Worm (Caenorhabditis elegans) whole organism, mixed stage, embryonic: ENCODE results near the gene Y75B8A.19.

Experiments used
- M03D4.4 ChIP-seq: sonication (generic microtip); optimal IDR thresholded peaks from 2 replicates; lab custom pipeline; 2017; ENCODE audit warnings: mild to moderate bottlenecking, missing genetic modification characterization, missing compliant biosample characterization
- bed-3 ChIP-seq: fragments of 200-800 bp; sonication (Bioruptor generic); optimal IDR thresholded peaks from 3 replicates; lab custom pipeline; 2018; ENCODE audit warnings: mild to moderate bottlenecking, missing genetic modification characterization, moderate library complexity, missing compliant biosample characterization
- blmp-1 ChIP-seq: fragments of 150-350 bp; optimal IDR thresholded peaks from 2 replicates; lab custom pipeline; 2014; ENCODE audit warnings: missing biosample characterization, missing genetic modification characterization
- ceh-39 ChIP-seq: fragments of 150-350 bp; optimal IDR thresholded peaks from 2 replicates; lab custom pipeline; 2014; ENCODE audit warnings: missing biosample characterization, missing genetic modification characterization
- ceh-43 ChIP-seq: fragments of 200-800 bp; sonication (Bioruptor generic); optimal IDR thresholded peaks from 2 replicates; lab custom pipeline; 2018; ENCODE audit warnings: mild to moderate bottlenecking, missing genetic modification characterization, moderate library complexity, missing compliant biosample characterization
- ces-1 ChIP-seq: fragments of 150-350 bp; optimal IDR thresholded peaks from 2 replicates; lab custom pipeline; 2014; ENCODE audit warnings: missing biosample characterization, missing genetic modification reagents, missing genetic modification characterization
- drap-1 ChIP-seq: fragments of 200-800 bp; sonication (Bioruptor generic); optimal IDR thresholded peaks from 3 replicates; lab custom pipeline; 2018; ENCODE audit warnings: mild to moderate bottlenecking, missing genetic modification characterization, missing compliant biosample characterization
- elt-1 ChIP-seq: sonication (generic microtip); optimal IDR thresholded peaks from 2 replicates; lab custom pipeline; 2017; ENCODE audit warnings: missing genetic modification characterization, mild to moderate bottlenecking, missing compliant biosample characterization, antibody characterized with exemption, moderate library complexity, borderline replicate concordance; ENCODE audit not compliant: insufficient read depth
- flh-1 ChIP-seq: fragments of 200-800 bp; sonication (Bioruptor generic); optimal IDR thresholded peaks from 2 replicates; lab custom pipeline; 2018; ENCODE audit warnings: mild to moderate bottlenecking, missing genetic modification characterization, moderate library complexity, missing compliant biosample characterization
- ham-2 ChIP-seq: fragments of 200-800 bp; sonication (Bioruptor generic); optimal IDR thresholded peaks from 2 replicates; lab custom pipeline; 2018; ENCODE audit warnings: mild to moderate bottlenecking, missing genetic modification characterization, missing compliant biosample characterization
- hlh-1 ChIP-seq: fragments of 150-350 bp; optimal IDR thresholded peaks from 2 replicates; lab custom pipeline; 2014; ENCODE audit warnings: missing biosample characterization, missing genetic modification reagents, missing genetic modification characterization
- lin-32 ChIP-seq: fragments of 200-800 bp; sonication (Bioruptor generic); optimal IDR thresholded peaks from 2 replicates; lab custom pipeline; 2018; ENCODE audit warnings: mild to moderate bottlenecking, missing genetic modification characterization, missing compliant biosample characterization
- lsy-2 ChIP-seq: fragments of 150-350 bp; optimal IDR thresholded peaks from 2 replicates; lab custom pipeline; 2014; ENCODE audit warnings: missing biosample characterization, missing genetic modification characterization
- mab-5 ChIP-seq: fragments of 150-350 bp; optimal IDR thresholded peaks from 2 replicates; lab custom pipeline; 2014; ENCODE audit warnings: missing biosample characterization, missing genetic modification characterization
- mep-1 ChIP-seq: fragments of 150-350 bp; optimal IDR thresholded peaks from 2 replicates; lab custom pipeline; 2017; ENCODE audit warnings: missing biosample characterization, missing genetic modification reagents, missing genetic modification characterization, inconsistent platforms
- mls-2 ChIP-seq: sonication (generic microtip); optimal IDR thresholded peaks from 2 replicates; lab custom pipeline; 2016; ENCODE audit warnings: mild to moderate bottlenecking, missing genetic modification characterization, moderate library complexity, missing compliant biosample characterization
- nhr-12 ChIP-seq: fragments of 150-350 bp; optimal IDR thresholded peaks from 2 replicates; lab custom pipeline; 2014; ENCODE audit warnings: missing biosample characterization, missing genetic modification characterization
- nhr-2 ChIP-seq: fragments of 150-350 bp; optimal IDR thresholded peaks from 2 replicates; lab custom pipeline; 2014; ENCODE audit warnings: missing biosample characterization, missing genetic modification characterization
- nhr-237 ChIP-seq: fragments of 150-350 bp; optimal IDR thresholded peaks from 2 replicates; lab custom pipeline; 2014; ENCODE audit warnings: missing biosample characterization, missing genetic modification characterization
- nhr-28 ChIP-seq: fragments of 150-350 bp; optimal IDR thresholded peaks from 2 replicates; lab custom pipeline; 2014; ENCODE audit warnings: missing biosample characterization, missing genetic modification characterization
- nhr-76 ChIP-seq: sonication (generic microtip); optimal IDR thresholded peaks from 2 replicates; lab custom pipeline; 2017; ENCODE audit warnings: missing biosample characterization, missing genetic modification characterization
- pha-4 ChIP-seq: fragments of 150-350 bp; optimal IDR thresholded peaks from 2 replicates; lab custom pipeline; 2018; ENCODE audit warnings: missing biosample characterization, missing genetic modification reagents, missing genetic modification characterization
- sem-2 ChIP-seq: fragments of 200-800 bp; sonication (Bioruptor generic); optimal IDR thresholded peaks from 2 replicates; lab custom pipeline; 2018; ENCODE audit warnings: mild to moderate bottlenecking, missing genetic modification characterization, missing compliant biosample characterization
- sptf-1 ChIP-seq: sonication (generic microtip); optimal IDR thresholded peaks from 2 replicates; lab custom pipeline; 2017; ENCODE audit warnings: mild to moderate bottlenecking, missing genetic modification characterization, moderate library complexity, missing compliant biosample characterization
- tbx-8 ChIP-seq: fragments of 200-800 bp; sonication (Bioruptor generic); optimal IDR thresholded peaks from 2 replicates; lab custom pipeline; 2018; ENCODE audit warnings: mild to moderate bottlenecking, missing genetic modification characterization, moderate library complexity, missing compliant biosample characterization
- unc-120 ChIP-seq: sonication (generic microtip); optimal IDR thresholded peaks from 2 replicates; lab custom pipeline; 2017; ENCODE audit warnings: missing genetic modification characterization, missing compliant biosample characterization; ENCODE audit not compliant: poor library complexity, severe bottlenecking
- unc-39 ChIP-seq: fragments of 150-350 bp; optimal IDR thresholded peaks from 2 replicates; lab custom pipeline; 2014; ENCODE audit warnings: missing biosample characterization, missing genetic modification characterization
- unc-62 ChIP-seq: fragments of 150-350 bp; optimal IDR thresholded peaks from 2 replicates; lab custom pipeline; 2014; ENCODE audit warnings: missing biosample characterization, missing genetic modification reagents, missing genetic modification characterization
- zip-8 ChIP-seq: fragments of 150-350 bp; optimal IDR thresholded peaks from 2 replicates; lab custom pipeline; 2014; ENCODE audit warnings: missing biosample characterization, missing genetic modification characterization
- ztf-11 ChIP-seq: fragments of 150-350 bp; optimal IDR thresholded peaks from 2 replicates; lab custom pipeline; 2014; ENCODE audit warnings: missing biosample characterization, missing genetic modification characterization

Y75B8A.19 gene

ce11 chrIII:12218078-12218477 lies 8.4 kb upstream of the Y75B8A.19 start:
- TF ChIP-seq ztf-11 = no peak
- TF ChIP-seq mep-1 (tag; lab: Kevin White, UChicago) = no peak
- TF ChIP-seq nhr-2 = no peak
- TF ChIP-seq mab-5 = no peak
- no peak for TF ChIP-seq mls-2 (tag; lab: Kevin White, UChicago)
- TF ChIP-seq ces-1 (GFP tag; lab: Kevin White, UChicago) = no peak
- no peak for TF ChIP-seq zip-8
- no peak for TF ChIP-seq tbx-8 (GFP tag; lab: Kevin White, UChicago)
- TF ChIP-seq drap-1 (GFP tag; lab: Kevin White, UChicago) = no peak
- TF ChIP-seq nhr-237 = no peak
- no peak for TF ChIP-seq nhr-76 (tag; lab: Kevin White, UChicago)
- TF ChIP-seq sptf-1 (tag; lab: Kevin White, UChicago) = no peak
- no peak for TF ChIP-seq pha-4 (tag; lab: Kevin White, UChicago)
- no peak for TF ChIP-seq ceh-39 (tag; lab: Kevin White, UChicago)
- TF ChIP-seq, all 35 proteins: peak for 0

- TF ChIP-seq tbx-8 (GFP tag; lab: Kevin White, UChicago) (no peak), ces-1 (GFP tag; lab: Kevin White, UChicago) (peak; percentile 42), lsy-2 (peak; percentile 43), mep-1 (tag; lab: Kevin White, UChicago) (peak; percentile 28), ham-2 (no peak), lin-32 (GFP tag; lab: Kevin White, UChicago) (no peak), mab-5 (no peak), mls-2 (tag; lab: Kevin White, UChicago) (no peak), pha-4 (tag; lab: Kevin White, UChicago) (no peak), elt-1 (tag; lab: Kevin White, UChicago) (no peak), sptf-1 (tag; lab: Kevin White, UChicago) (peak; percentile 36)
These were observed 7.8 kb upstream of the Y75B8A.19 start, which contains the start of the genes gex-4 and gphr-1 for ce11 chrIII:12218633-12219097. TSS of gene gex-4 (minus strand) at chrIII:12218634. TSS of gene gphr-1 (plus strand) at chrIII:12219047.

ce11 chrIII:12220820-12221219 lies 5.6 kb upstream of the Y75B8A.19 start:
- TF ChIP-seq sem-2 (GFP tag; lab: Kevin White, UChicago) = no peak
- no peak for TF ChIP-seq nhr-237
- TF ChIP-seq mls-2 (tag; lab: Kevin White, UChicago) = no peak
- no peak for TF ChIP-seq unc-39 (tag; lab: Kevin White, UChicago)
- TF ChIP-seq hlh-1 (tag; lab: Kevin White, UChicago) = no peak
- TF ChIP-seq sptf-1 (tag; lab: Kevin White, UChicago) = no peak
- no peak for TF ChIP-seq elt-1 (tag; lab: Kevin White, UChicago)
- TF ChIP-seq unc-62 = no peak
- TF ChIP-seq tbx-8 (GFP tag; lab: Kevin White, UChicago) = no peak

ce11 chrIII:12221452-12221851 lies 5.0 kb upstream of the Y75B8A.19 start:
- TF ChIP-seq blmp-1 (tag; lab: Kevin White, UChicago) (no peak), flh-1 (no peak), nhr-2 (no peak), nhr-237 (no peak), lin-32 (GFP tag; lab: Kevin White, UChicago) (no peak), nhr-12 (no peak), unc-62 (no peak), mab-5 (no peak), lsy-2 (no peak), nhr-28 (tag; lab: Kevin White, UChicago) (no peak), M03D4.4 (no peak), mls-2 (tag; lab: Kevin White, UChicago) (no peak), ceh-39 (tag; lab: Kevin White, UChicago) (no peak), unc-120 (no peak), ceh-43 (GFP tag; lab: Kevin White, UChicago) (no peak)

ce11 chrIII:12223208-12223607 lies 3.2 kb upstream of the Y75B8A.19 start:
- TF ChIP-seq ces-1 (GFP tag; lab: Kevin White, UChicago) (no peak), M03D4.4 (no peak), nhr-76 (tag; lab: Kevin White, UChicago) (no peak), elt-1 (tag; lab: Kevin White, UChicago) (no peak), bed-3 (no peak), mab-5 (no peak), ceh-39 (tag; lab: Kevin White, UChicago) (no peak), lsy-2 (no peak), ham-2 (no peak), drap-1 (GFP tag; lab: Kevin White, UChicago) (no peak), ceh-43 (GFP tag; lab: Kevin White, UChicago) (no peak), sem-2 (GFP tag; lab: Kevin White, UChicago) (no peak), nhr-12 (no peak)
